Worm (Caenorhabditis elegans) whole organism, L3 larva: ENCODE measurements around the gene rmh-2.

Source experiments
- R02D3.7 ChIP-seq: fragments of 150-350 bp; optimal IDR thresholded peaks from 2 replicates; lab custom pipeline; 2014; ENCODE audit warnings: missing biosample characterization, missing genetic modification characterization
- ZK546.5 ChIP-seq: sonication (generic microtip); optimal IDR thresholded peaks from 2 replicates; lab custom pipeline; 2017; ENCODE audit warnings: missing biosample characterization, missing genetic modification characterization
- ceh-16 ChIP-seq: sonication (generic microtip); optimal IDR thresholded peaks from 2 replicates; lab custom pipeline; 2017; ENCODE audit warnings: missing biosample characterization, missing genetic modification characterization
- ceh-28 ChIP-seq: fragments of 150-350 bp; optimal IDR thresholded peaks from 2 replicates; lab custom pipeline; 2014; ENCODE audit warnings: missing biosample characterization, missing genetic modification reagents, missing genetic modification characterization
- ceh-82 ChIP-seq: fragments of 150-350 bp; optimal IDR thresholded peaks from 2 replicates; lab custom pipeline; 2014; ENCODE audit warnings: missing biosample characterization, missing genetic modification characterization
- daf-12 ChIP-seq: fragments of 150-350 bp; optimal IDR thresholded peaks from 2 replicates; lab custom pipeline; 2014; ENCODE audit warnings: missing biosample characterization, missing genetic modification reagents, missing genetic modification characterization
- egl-5 ChIP-seq: fragments of 150-350 bp; optimal IDR thresholded peaks from 2 replicates; lab custom pipeline; 2017; ENCODE audit warnings: missing biosample characterization, missing genetic modification reagents, missing genetic modification characterization, inconsistent platforms
- elt-1 ChIP-seq: fragments of 150-350 bp; optimal IDR thresholded peaks from 2 replicates; lab custom pipeline; 2014; ENCODE audit warnings: missing biosample characterization, missing genetic modification characterization
- elt-2 ChIP-seq: sonication (generic microtip); optimal IDR thresholded peaks from 2 replicates; lab custom pipeline; 2016; ENCODE audit warnings: missing genetic modification reagents, mild to moderate bottlenecking, missing genetic modification characterization, missing compliant biosample characterization
- fkh-2 ChIP-seq: fragments of 150-350 bp; optimal IDR thresholded peaks from 2 replicates; lab custom pipeline; 2014; ENCODE audit warnings: missing biosample characterization, missing genetic modification reagents, missing genetic modification characterization
- fos-1 ChIP-seq: fragments of 150-350 bp; optimal IDR thresholded peaks from 2 replicates; lab custom pipeline; 2014; ENCODE audit warnings: missing biosample characterization, missing genetic modification characterization
- lin-15B ChIP-seq: fragments of 150-350 bp; optimal IDR thresholded peaks from 2 replicates; lab custom pipeline; 2014; ENCODE audit warnings: missing biosample characterization, missing genetic modification characterization
- mdl-1 ChIP-seq: fragments of 150-350 bp; optimal IDR thresholded peaks from 2 replicates; lab custom pipeline; 2014; ENCODE audit warnings: missing biosample characterization, missing genetic modification characterization
- mml-1 ChIP-seq: fragments of 150-350 bp; sonication (generic microtip); optimal IDR thresholded peaks from 3 replicates; lab custom pipeline; 2014; ENCODE audit warnings: missing biosample characterization, missing genetic modification characterization
- nfya-1 ChIP-seq: sonication (generic microtip); optimal IDR thresholded peaks from 2 replicates; lab custom pipeline; 2017; ENCODE audit warnings: missing genetic modification characterization, mild to moderate bottlenecking, missing compliant biosample characterization, antibody characterized with exemption, moderate library complexity; ENCODE audit not compliant: insufficient read depth
- nhr-11 ChIP-seq: fragments of 150-350 bp; optimal IDR thresholded peaks from 2 replicates; lab custom pipeline; 2014; ENCODE audit warnings: missing biosample characterization, missing genetic modification characterization
- nhr-12 ChIP-seq: fragments of 150-350 bp; optimal IDR thresholded peaks from 2 replicates; lab custom pipeline; 2014; ENCODE audit warnings: missing biosample characterization, missing genetic modification characterization
- nhr-23 ChIP-seq: fragments of 150-350 bp; optimal IDR thresholded peaks from 2 replicates; lab custom pipeline; 2014; ENCODE audit warnings: missing biosample characterization, missing genetic modification reagents, missing genetic modification characterization
- nhr-237 ChIP-seq: fragments of 150-350 bp; optimal IDR thresholded peaks from 2 replicates; lab custom pipeline; 2014; ENCODE audit warnings: missing biosample characterization, missing genetic modification characterization
- nhr-28 ChIP-seq: fragments of 150-350 bp; optimal IDR thresholded peaks from 2 replicates; lab custom pipeline; 2014; ENCODE audit warnings: missing biosample characterization, missing genetic modification characterization
- nhr-43 ChIP-seq: sonication (generic microtip); optimal IDR thresholded peaks from 2 replicates; lab custom pipeline; 2016; ENCODE audit warnings: mild to moderate bottlenecking, missing genetic modification characterization, missing compliant biosample characterization; ENCODE audit not compliant: poor library complexity, severe bottlenecking
- nhr-67 ChIP-seq: fragments of 150-350 bp; optimal IDR thresholded peaks from 2 replicates; lab custom pipeline; 2014; ENCODE audit warnings: missing biosample characterization, missing genetic modification characterization
- nhr-76 ChIP-seq: fragments of 150-350 bp; sonication (generic microtip); optimal IDR thresholded peaks from 5 replicates; lab custom pipeline; 2014; ENCODE audit warnings: missing biosample characterization, missing genetic modification characterization
- nhr-77 ChIP-seq: fragments of 150-350 bp; optimal IDR thresholded peaks from 2 replicates; lab custom pipeline; 2014; ENCODE audit warnings: missing biosample characterization, missing genetic modification characterization
- pha-4 ChIP-seq: fragments of 150-350 bp; optimal IDR thresholded peaks from 2 replicates; lab custom pipeline; 2014; ENCODE audit warnings: missing biosample characterization, missing genetic modification reagents, missing genetic modification characterization
- sea-2 ChIP-seq: fragments of 150-350 bp; sonication (generic microtip); optimal IDR thresholded peaks from 4 replicates; lab custom pipeline; 2014; ENCODE audit warnings: missing biosample characterization, missing genetic modification reagents, missing genetic modification characterization
- skn-1 ChIP-seq: fragments of 150-350 bp; optimal IDR thresholded peaks from 2 replicates; lab custom pipeline; 2014; ENCODE audit warnings: missing biosample characterization, missing genetic modification characterization
- snpc-4 ChIP-seq: fragments of 150-350 bp; optimal IDR thresholded peaks from 2 replicates; lab custom pipeline; 2014; ENCODE audit warnings: missing biosample characterization, missing genetic modification characterization
- tbx-2 ChIP-seq: sonication (generic microtip); optimal IDR thresholded peaks from 2 replicates; lab custom pipeline; 2016; ENCODE audit warnings: mild to moderate bottlenecking, missing genetic modification characterization, missing compliant biosample characterization
- unc-39 ChIP-seq: sonication (generic microtip); optimal IDR thresholded peaks from 4 replicates; lab custom pipeline; 2017; ENCODE audit warnings: missing biosample characterization, missing genetic modification characterization
- unc-62 ChIP-seq: fragments of 150-350 bp; sonication (generic microtip); optimal IDR thresholded peaks from 4 replicates; lab custom pipeline; 2014; ENCODE audit warnings: missing biosample characterization, missing genetic modification reagents, missing genetic modification characterization
- zag-1 ChIP-seq: fragments of 150-350 bp; optimal IDR thresholded peaks from 2 replicates; lab custom pipeline; 2014; ENCODE audit warnings: missing biosample characterization, missing genetic modification characterization
- ztf-11 ChIP-seq: fragments of 150-350 bp; optimal IDR thresholded peaks from 2 replicates; lab custom pipeline; 2014; ENCODE audit warnings: missing biosample characterization, missing genetic modification characterization
- ztf-4 ChIP-seq: fragments of 150-350 bp; optimal IDR thresholded peaks from 2 replicates; lab custom pipeline; 2014; ENCODE audit warnings: missing biosample characterization, missing genetic modification characterization

rmh-2 gene

DNA sequence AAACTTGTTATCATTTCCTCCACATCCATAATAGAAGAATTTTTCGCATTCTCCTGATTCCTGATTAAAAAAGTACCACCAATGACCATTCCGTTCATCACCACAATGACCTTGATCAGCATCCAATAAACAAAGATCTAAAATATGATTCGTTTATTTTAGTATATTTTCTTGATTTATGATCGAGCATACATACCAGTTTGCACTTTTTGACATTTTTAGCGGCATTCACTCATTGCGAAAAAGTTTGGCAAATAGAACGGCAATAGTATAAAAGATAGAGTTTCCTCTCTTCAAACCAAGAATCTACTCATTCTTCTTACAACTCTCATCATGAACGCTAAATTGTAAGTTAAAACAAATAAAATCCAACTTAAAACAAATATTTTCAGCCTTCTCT, 16.7 kb downstream of the rmh-2 start, which contains the start of gene fipr-10:
Gene fipr-10, plus strand, starts transcription at position 301 of the 400 bp plus-strand sequence.
- TF ChIP-seq nfya-1 (no peak), elt-2 (tag; lab: Kevin White, UChicago) (no peak), pha-4 (tag; lab: Kevin White, UChicago) (no peak), lin-15B (no peak), zag-1 (tag; lab: Kevin White, UChicago) (no peak), tbx-2 (no peak), nhr-43 (tag; lab: Kevin White, UChicago) (no peak), mml-1 (tag; lab: Kevin White, UChicago) (no peak), fkh-2 (tag; lab: Kevin White, UChicago) (no peak), nhr-237 (tag; lab: Kevin White, UChicago) (no peak), egl-5 (no peak), ceh-16 (no peak), unc-39 (tag; lab: Kevin White, UChicago) (no peak), skn-1 (tag; lab: Kevin White, UChicago) (no peak), ZK546.5 (no peak), unc-62 (no peak), nhr-67 (no peak), nhr-23 (tag; lab: Kevin White, UChicago) (no peak), nhr-77 (tag; lab: Kevin White, UChicago) (no peak), ztf-4 (no peak)

DNA sequence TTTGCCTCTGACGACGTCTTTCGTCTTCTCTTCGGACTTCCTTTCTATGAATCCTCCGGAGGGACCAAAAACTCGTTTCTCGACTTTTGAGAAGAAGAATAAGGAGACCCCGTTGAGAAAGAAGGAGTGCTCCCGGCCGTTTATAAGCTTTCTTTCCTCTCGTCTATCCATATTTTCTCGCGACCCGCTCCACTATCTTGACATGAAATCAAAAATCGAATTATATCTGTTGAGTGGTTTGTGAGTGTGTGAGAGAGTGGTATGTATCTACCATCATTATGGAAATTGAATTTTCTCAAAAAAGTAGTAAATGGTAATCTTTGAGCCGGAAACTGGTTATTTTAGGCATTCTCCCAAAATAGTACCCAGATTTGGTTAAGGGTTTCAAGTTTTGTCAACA, 19.4 kb downstream of the rmh-2 start:
- TF ChIP-seq elt-1, result peak; percentile 57
- no peak for TF ChIP-seq unc-39 (tag; lab: Kevin White, UChicago)

DNA sequence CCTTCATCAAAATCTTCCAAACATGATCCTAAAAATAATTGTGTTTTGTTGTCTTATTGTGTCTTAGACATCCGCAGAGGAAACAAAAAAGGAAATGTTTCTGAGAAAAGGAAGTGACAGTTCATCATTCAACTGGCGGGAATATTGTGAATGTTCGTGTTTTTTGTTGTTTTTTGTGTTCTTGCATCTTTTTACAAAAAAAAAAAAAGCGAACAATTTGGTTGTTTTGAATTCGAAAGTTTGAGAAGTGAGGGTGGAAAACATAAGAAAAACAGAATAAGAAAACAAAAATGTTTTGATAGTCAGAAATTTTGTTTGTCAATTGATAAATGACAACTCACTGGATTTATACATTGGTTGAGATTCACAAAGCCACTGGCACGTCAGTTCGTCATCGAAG, 21.0 kb downstream of the rmh-2 start:
- TF ChIP-seq lin-15B (no peak), elt-1 (no peak), sea-2 (GFP tag; lab: Kevin White, UChicago) (no peak), ceh-82 (tag; lab: Kevin White, UChicago) (no peak), ceh-28 (tag; lab: Kevin White, UChicago) (no peak), snpc-4 (tag; lab: Kevin White, UChicago) (no peak), nhr-67 (no peak), nhr-237 (tag; lab: Kevin White, UChicago) (no peak), mdl-1 (tag; lab: Kevin White, UChicago) (no peak), nhr-43 (tag; lab: Kevin White, UChicago) (no peak), fkh-2 (tag; lab: Kevin White, UChicago) (no peak)

DNA sequence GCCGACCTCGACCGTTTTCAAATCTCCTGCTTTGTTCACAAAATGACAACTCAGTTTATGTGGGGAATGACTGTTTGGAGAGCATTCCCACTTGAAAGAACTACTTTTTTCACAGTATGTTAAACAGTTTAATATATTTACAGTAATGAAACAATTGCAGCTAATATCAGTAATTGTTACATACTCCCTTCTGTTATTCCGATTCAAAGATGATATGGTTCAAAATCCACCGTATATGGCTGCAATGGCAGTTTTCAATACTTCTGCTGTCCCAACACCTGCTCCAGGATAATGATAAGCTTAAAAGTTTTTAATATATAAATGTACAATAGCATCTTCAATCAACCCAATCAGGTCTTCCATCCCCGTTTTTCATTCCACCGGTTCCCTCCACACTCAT, 23.4 kb downstream of the rmh-2 start:
- no peak for TF ChIP-seq ZK546.5
- TF ChIP-seq nfya-1, result no peak
- TF ChIP-seq ceh-82 (tag; lab: Kevin White, UChicago), result no peak
- no peak for TF ChIP-seq unc-39 (tag; lab: Kevin White, UChicago)
- no peak for TF ChIP-seq skn-1 (tag; lab: Kevin White, UChicago)
- TF ChIP-seq mdl-1 (tag; lab: Kevin White, UChicago), result no peak
- no peak for TF ChIP-seq zag-1 (tag; lab: Kevin White, UChicago)
- no peak for TF ChIP-seq nhr-11
- no peak for TF ChIP-seq ceh-28 (tag; lab: Kevin White, UChicago)
- no peak for TF ChIP-seq nhr-12 (tag; lab: Kevin White, UChicago)
- no peak for TF ChIP-seq fos-1 (tag; lab: Kevin White, UChicago)
- no peak for TF ChIP-seq R02D3.7 (tag; lab: Kevin White, UChicago)
- no peak for TF ChIP-seq nhr-28 (tag; lab: Kevin White, UChicago)
- TF ChIP-seq nhr-67, result no peak
- TF ChIP-seq nhr-237 (tag; lab: Kevin White, UChicago), result no peak
- TF ChIP-seq ztf-11 (tag; lab: Kevin White, UChicago), result no peak
- no peak for TF ChIP-seq nhr-23 (tag; lab: Kevin White, UChicago)
- no peak for TF ChIP-seq snpc-4 (tag; lab: Kevin White, UChicago)

DNA sequence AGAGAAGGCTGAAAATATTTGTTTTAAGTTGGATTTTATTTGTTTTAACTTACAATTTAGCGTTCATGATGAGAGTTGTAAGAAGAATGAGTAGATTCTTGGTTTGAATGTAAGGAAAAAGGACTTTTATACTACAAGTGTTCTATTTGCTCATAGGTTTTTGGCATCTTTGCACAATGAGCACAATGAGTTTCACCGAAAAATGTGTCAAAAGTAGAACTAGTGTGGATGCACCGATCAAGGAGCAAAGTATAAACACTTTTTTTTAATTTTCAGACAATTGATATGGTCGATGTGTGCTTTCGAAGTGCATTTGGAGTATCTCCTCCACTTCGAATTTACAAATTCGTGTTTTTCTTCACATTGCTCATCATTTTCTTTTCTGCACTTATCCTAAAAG, 24.5 kb downstream of the rmh-2 start, which contains the start of gene fipr-11:
Gene fipr-11, minus strand, starts transcription at position 101 of the 400 bp plus-strand sequence.
- TF ChIP-seq tbx-2 (no peak), nhr-28 (tag; lab: Kevin White, UChicago) (no peak), unc-39 (tag; lab: Kevin White, UChicago) (no peak), nhr-76 (tag; lab: Kevin White, UChicago) (no peak), snpc-4 (tag; lab: Kevin White, UChicago) (no peak), daf-12 (tag; lab: Kevin White, UChicago) (no peak), elt-1 (no peak)
